Fruit fly (Drosophila melanogaster) whole organism, adult: ENCODE data around the gene Eogt.

Source experiments
- CG11617 ChIP-seq: fragments of 200-800 bp; sonication (Bioruptor generic); optimal IDR thresholded peaks from 2 replicates; lab custom pipeline; 2017; ENCODE audit warnings: mild to moderate bottlenecking, missing biosample characterization, missing genetic modification reagents, missing genetic modification characterization
- CG12768 ChIP-seq: fragments of 200-800 bp; sonication (Bioruptor generic); optimal IDR thresholded peaks from 2 replicates; lab custom pipeline; 2017; ENCODE audit warnings: missing biosample characterization, missing genetic modification characterization, mild to moderate bottlenecking, moderate library complexity, missing genetic modification reagents
- CG14711 ChIP-seq: fragments of 200-800 bp; sonication (Bioruptor generic); optimal IDR thresholded peaks from 2 replicates; lab custom pipeline; 2018; ENCODE audit warnings: missing biosample characterization, mild to moderate bottlenecking, missing genetic modification characterization, moderate library complexity
- CG1620 ChIP-seq: fragments of 200-800 bp; sonication (Bioruptor generic); optimal IDR thresholded peaks from 2 replicates; lab custom pipeline; 2016; ENCODE audit warnings: missing biosample characterization, missing genetic modification characterization
- CG33017 ChIP-seq: fragments of 200-800 bp; sonication (Bioruptor generic); optimal IDR thresholded peaks from 2 replicates; lab custom pipeline; 2018; ENCODE audit warnings: missing biosample characterization, mild to moderate bottlenecking, missing genetic modification characterization, moderate library complexity
- CG5204 ChIP-seq: fragments of 200-800 bp; sonication (Bioruptor generic); optimal IDR thresholded peaks from 2 replicates; lab custom pipeline; 2016; ENCODE audit warnings: missing biosample characterization, missing genetic modification characterization
- CG7045 ChIP-seq: fragments of 200-800 bp; sonication (Bioruptor generic); optimal IDR thresholded peaks from 2 replicates; lab custom pipeline; 2017; ENCODE audit warnings: missing biosample characterization, mild to moderate bottlenecking, missing genetic modification characterization
- CG7101 ChIP-seq: fragments of 200-800 bp; sonication (Bioruptor generic); optimal IDR thresholded peaks from 2 replicates; lab custom pipeline; 2018; ENCODE audit warnings: missing biosample characterization, mild to moderate bottlenecking, missing genetic modification characterization, moderate library complexity
- Clk ChIP-seq: fragments of 200-800 bp; sonication (Bioruptor generic); optimal IDR thresholded peaks from 2 replicates; lab custom pipeline; 2017; ENCODE audit warnings: missing biosample characterization, missing genetic modification characterization
- Crg-1 ChIP-seq: fragments of 200-800 bp; sonication (Bioruptor generic); optimal IDR thresholded peaks from 2 replicates; lab custom pipeline; 2016; ENCODE audit warnings: missing biosample characterization, missing genetic modification characterization
- Hr96 ChIP-seq: fragments of 200-800 bp; sonication (Bioruptor generic); optimal IDR thresholded peaks from 2 replicates; lab custom pipeline; 2016; ENCODE audit warnings: missing biosample characterization, missing genetic modification characterization
- Mnt ChIP-seq: fragments of 200-800 bp; sonication (Bioruptor generic); optimal IDR thresholded peaks from 2 replicates; lab custom pipeline; 2016; ENCODE audit warnings: missing biosample characterization, mild to moderate bottlenecking, missing genetic modification characterization
- bab1 ChIP-seq: fragments of 200-800 bp; sonication (Bioruptor generic); optimal IDR thresholded peaks from 3 replicates; lab custom pipeline; 2019; ENCODE audit warnings: missing biosample characterization, mild to moderate bottlenecking, missing genetic modification characterization, moderate library complexity
- cic ChIP-seq: fragments of 200-800 bp; sonication (Bioruptor generic); optimal IDR thresholded peaks from 2 replicates; lab custom pipeline; 2017; ENCODE audit warnings: missing biosample characterization, mild to moderate bottlenecking, missing genetic modification characterization, moderate library complexity
- cnc ChIP-seq, 2 experiments: fragments of >200 bp; optimal IDR thresholded peaks; 2 replicates each; lab custom pipeline; 2017
- kay ChIP-seq: fragments of 200-800 bp; sonication (Bioruptor generic); peaks from one replicate; lab custom pipeline; 2016; ENCODE audit warnings: missing biosample characterization, missing genetic modification characterization, borderline replicate concordance
- ovo ChIP-seq: fragments of 200-800 bp; sonication (Bioruptor generic); optimal IDR thresholded peaks from 2 replicates; lab custom pipeline; 2016; ENCODE audit warnings: missing biosample characterization, missing genetic modification characterization
- pad ChIP-seq: fragments of 200-800 bp; sonication (Bioruptor generic); optimal IDR thresholded peaks from 3 replicates; lab custom pipeline; 2017; ENCODE audit warnings: missing biosample characterization, missing genetic modification characterization, mild to moderate bottlenecking, moderate library complexity, missing genetic modification reagents
- tj ChIP-seq: fragments of 200-800 bp; sonication (Bioruptor generic); optimal IDR thresholded peaks from 3 replicates; lab custom pipeline; 2017; ENCODE audit warnings: missing biosample characterization, mild to moderate bottlenecking, missing genetic modification characterization, moderate library complexity
- toe ChIP-seq: fragments of 200-800 bp; sonication (Bioruptor generic); optimal IDR thresholded peaks from 2 replicates; lab custom pipeline; 2016; ENCODE audit warnings: missing biosample characterization, missing genetic modification characterization

Eogt gene

dm6 chr2L:2380805-2381204 lies at the start of gene Eogt:
Gene Eogt (plus strand): TSS chr2L:2381097.
- TF ChIP-seq Crg-1 (peak; percentile 84), toe (GFP tag; lab: Kevin White, UChicago) (peak; percentile 83), CG1620 (GFP tag; lab: Kevin White, UChicago) (peak; percentile 69), cic (peak; percentile 17), pad (GFP tag; lab: Kevin White, UChicago) (peak; percentile 75), kay (no peak), cnc (optimal IDR thresholded peaks at IDR 0.05; lab: Kevin White, UChicago) (no peak), CG7045 (GFP tag; lab: Kevin White, UChicago) (peak; percentile 89), ovo (GFP tag; lab: Kevin White, UChicago) (peak; percentile 64), CG14711 (peak; percentile 90), tj (GFP tag; lab: Kevin White, UChicago) (peak; percentile 55), bab1 (peak; percentile 88), CG12768 (GFP tag; lab: Kevin White, UChicago) (peak; percentile 90), Clk (peak; percentile 57), Hr96 (GFP tag; lab: Kevin White, UChicago) (peak; percentile 55), CG7101 (tag; lab: Kevin White, UChicago) (peak; percentile 96), CG5204 (GFP tag; lab: Kevin White, UChicago) (peak; percentile 77), CG33017 (tag; lab: Kevin White, UChicago) (peak; percentile 97), CG11617 (GFP tag; lab: Kevin White, UChicago) (peak; percentile 82), Mnt (GFP tag; lab: Kevin White, UChicago) (peak; percentile 61)

DNA sequence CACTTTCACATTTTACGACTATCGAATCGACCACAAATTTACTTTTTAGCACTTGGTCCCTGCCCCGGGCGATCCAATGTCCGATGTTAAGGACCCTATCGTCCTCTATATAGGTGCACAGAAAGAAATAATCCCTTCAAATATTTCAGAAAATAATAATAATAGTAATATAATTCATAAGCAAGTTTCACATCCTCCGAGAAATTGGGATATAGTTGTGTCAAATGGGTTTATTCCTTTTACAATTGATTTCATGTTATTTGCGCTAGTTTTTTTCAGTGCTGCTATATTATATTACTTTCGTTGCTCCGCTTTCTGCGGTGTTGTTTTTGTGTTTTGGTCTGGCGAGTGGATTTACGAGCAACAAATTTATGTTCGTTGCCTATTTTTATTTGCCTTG lies 32.4 kb upstream of the Eogt start:
- TF ChIP-seq cic: no peak
- TF ChIP-seq CG5204 (GFP tag; lab: Kevin White, UChicago): no peak
- no peak for TF ChIP-seq CG1620 (GFP tag; lab: Kevin White, UChicago)
- no peak for TF ChIP-seq pad (GFP tag; lab: Kevin White, UChicago)
- no peak for TF ChIP-seq toe (GFP tag; lab: Kevin White, UChicago)
- TF ChIP-seq ovo (GFP tag; lab: Kevin White, UChicago): no peak
- TF ChIP-seq tj (GFP tag; lab: Kevin White, UChicago): no peak
- no peak for TF ChIP-seq CG7101 (tag; lab: Kevin White, UChicago)
- no peak for TF ChIP-seq Clk
- TF ChIP-seq Mnt (GFP tag; lab: Kevin White, UChicago): no peak
- no peak for TF ChIP-seq Hr96 (GFP tag; lab: Kevin White, UChicago)
- no peak for TF ChIP-seq CG7045 (GFP tag; lab: Kevin White, UChicago)
- no peak for TF ChIP-seq bab1
- no peak for TF ChIP-seq CG33017 (tag; lab: Kevin White, UChicago)
- TF ChIP-seq CG14711: no peak
- no peak for TF ChIP-seq cnc (optimal IDR thresholded peaks at IDR 0.05; lab: Kevin White, UChicago)
- TF ChIP-seq CG11617 (GFP tag; lab: Kevin White, UChicago): no peak

dm6 chr2L:2357228-2357656 lies 23.7 kb upstream of the Eogt start, which contains the start of gene CG9967:
Gene CG9967 (minus strand): TSS chr2L:2357356.
- no peak for TF ChIP-seq CG33017 (tag; lab: Kevin White, UChicago)
- TF ChIP-seq cnc (optimal IDR thresholded peaks at IDR 0.05; lab: Kevin White, UChicago): no peak
- TF ChIP-seq kay: no peak
- TF ChIP-seq CG1620 (GFP tag; lab: Kevin White, UChicago): no peak
- TF ChIP-seq CG7101 (tag; lab: Kevin White, UChicago): peak; percentile 4
- TF ChIP-seq CG7045 (GFP tag; lab: Kevin White, UChicago): no peak
- TF ChIP-seq cic: peak; percentile 3
- no peak for TF ChIP-seq CG5204 (GFP tag; lab: Kevin White, UChicago)
- peak; percentile 65 for TF ChIP-seq bab1
- TF ChIP-seq CG12768 (GFP tag; lab: Kevin White, UChicago): no peak
- TF ChIP-seq CG11617 (GFP tag; lab: Kevin White, UChicago): peak; percentile 14
- no peak for TF ChIP-seq Hr96 (GFP tag; lab: Kevin White, UChicago)
- TF ChIP-seq Crg-1: no peak
- no peak for TF ChIP-seq CG14711
- TF ChIP-seq tj (GFP tag; lab: Kevin White, UChicago): no peak
- no peak for TF ChIP-seq ovo (GFP tag; lab: Kevin White, UChicago)
- no peak for TF ChIP-seq toe (GFP tag; lab: Kevin White, UChicago)
- peak; percentile 26 for TF ChIP-seq pad (GFP tag; lab: Kevin White, UChicago)

DNA sequence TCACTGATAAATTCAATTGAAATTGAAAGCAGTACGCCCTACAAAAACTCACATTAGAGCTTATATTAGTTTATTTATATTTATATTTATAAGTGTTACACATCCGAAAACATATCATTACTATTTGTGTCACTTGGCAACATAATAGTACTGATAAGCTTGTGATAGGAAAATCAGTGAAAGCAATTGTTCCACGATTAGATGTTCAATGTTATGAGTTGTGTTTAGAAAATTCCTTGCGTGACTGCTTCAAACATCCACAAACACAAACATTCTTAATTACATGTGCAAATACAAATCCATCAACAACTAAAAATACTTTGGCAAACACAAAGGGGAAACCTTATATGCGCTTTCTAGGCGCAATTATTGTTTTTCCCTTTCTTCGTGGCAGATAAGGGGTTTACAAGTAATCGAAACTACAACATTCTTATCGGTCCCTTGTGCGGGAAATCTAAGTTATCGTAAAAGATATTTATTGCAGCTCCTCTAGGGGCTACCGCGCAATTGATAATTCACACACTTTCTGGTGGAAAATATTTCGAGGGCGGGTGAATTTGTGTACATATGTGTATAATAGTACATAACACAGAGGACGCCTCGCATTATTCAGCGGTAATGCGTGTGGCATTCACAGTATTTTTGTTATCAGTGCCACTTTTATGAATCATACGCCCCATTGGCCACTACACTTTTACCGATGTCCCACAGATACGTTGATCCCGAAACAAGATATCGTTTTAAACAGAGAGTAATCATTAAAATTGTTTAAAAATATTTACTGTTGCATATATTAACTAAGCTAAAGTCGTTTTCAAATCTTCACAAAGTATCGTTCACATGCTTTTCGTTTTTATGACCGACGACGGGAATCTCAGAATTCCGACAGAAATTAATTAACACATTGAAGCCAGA lies 18.7 kb upstream of the Eogt start:
- TF ChIP-seq pad (GFP tag; lab: Kevin White, UChicago): no peak
- no peak for TF ChIP-seq CG12768 (GFP tag; lab: Kevin White, UChicago)
- TF ChIP-seq Mnt (GFP tag; lab: Kevin White, UChicago): no peak
- TF ChIP-seq Clk: no peak
- no peak for TF ChIP-seq CG5204 (GFP tag; lab: Kevin White, UChicago)
- TF ChIP-seq cic: peak; percentile 22
- no peak for TF ChIP-seq bab1
- TF ChIP-seq tj (GFP tag; lab: Kevin White, UChicago): no peak
- no peak for TF ChIP-seq CG7045 (GFP tag; lab: Kevin White, UChicago)
- TF ChIP-seq ovo (GFP tag; lab: Kevin White, UChicago): no peak
- no peak for TF ChIP-seq Crg-1
- peak; percentile 91 for TF ChIP-seq kay
- no peak for TF ChIP-seq CG33017 (tag; lab: Kevin White, UChicago)

dm6 chr2L:2362808-2363394 lies 18.0 kb upstream of the Eogt start:
- peak; percentile 78 for TF ChIP-seq pad (GFP tag; lab: Kevin White, UChicago)
- peak; percentile 79 for TF ChIP-seq ovo (GFP tag; lab: Kevin White, UChicago)
- TF ChIP-seq CG7101 (tag; lab: Kevin White, UChicago): no peak
- TF ChIP-seq CG1620 (GFP tag; lab: Kevin White, UChicago): no peak
- peak; percentile 28 for TF ChIP-seq Crg-1
- no peak for TF ChIP-seq bab1
- TF ChIP-seq cic: peak; percentile 54
- peak; percentile 97 for TF ChIP-seq CG12768 (GFP tag; lab: Kevin White, UChicago)
- peak; percentile 18 for TF ChIP-seq CG14711
- peak; percentile 87 for TF ChIP-seq toe (GFP tag; lab: Kevin White, UChicago)
- TF ChIP-seq CG33017 (tag; lab: Kevin White, UChicago): peak; percentile 29
- peak; percentile 27 for TF ChIP-seq Mnt (GFP tag; lab: Kevin White, UChicago)
- peak; percentile 74 for TF ChIP-seq Hr96 (GFP tag; lab: Kevin White, UChicago)
- no peak for TF ChIP-seq CG11617 (GFP tag; lab: Kevin White, UChicago)
- TF ChIP-seq Clk: peak; percentile 27
- no peak for TF ChIP-seq tj (GFP tag; lab: Kevin White, UChicago)
- TF ChIP-seq kay: no peak
- peak; percentile 34 for TF ChIP-seq CG7045 (GFP tag; lab: Kevin White, UChicago)
- peak; percentile 52 to 72 for TF ChIP-seq cnc (optimal IDR thresholded peaks at IDR 0.05; lab: Kevin White, UChicago)
- TF ChIP-seq CG5204 (GFP tag; lab: Kevin White, UChicago): peak; percentile 65
